Fruit fly (Drosophila melanogaster): ENCODE measurements around the gene CG15418.
A peak's percentile ranks its signal among the peaks of the same experiment; 100 is the strongest.

Gene CG15418

dm6 chr2L:3608781-3609180, 12.7 kb downstream of the CG15418 start:
- TF ChIP-seq Dfd (GFP tag; optimal IDR thresholded peaks at IDR 0.05) = no peak
- no peak for TF ChIP-seq sage (GFP tag; optimal IDR thresholded peaks at IDR 0.05)
- no peak for TF ChIP-seq GATAd (GFP tag; optimal IDR thresholded peaks at IDR 0.05)
- TF ChIP-seq HLH106 (tag; optimal IDR thresholded peaks at IDR 0.05) = no peak
- no peak for TF ChIP-seq Vsx2 (GFP tag; optimal IDR thresholded peaks at IDR 0.05; ENCODE audit: partially characterized antibody)
- TF ChIP-seq woc (GFP tag; optimal IDR thresholded peaks at IDR 0.05) = no peak
- TF ChIP-seq Hr83 (GFP tag; optimal IDR thresholded peaks at IDR 0.05; ENCODE audit: poor library complexity, severe bottlenecking) = no peak
- TF ChIP-seq lola (GFP tag; optimal IDR thresholded peaks at IDR 0.05) = no peak
- no peak for TF ChIP-seq sv (GFP tag; optimal IDR thresholded peaks at IDR 0.05)
- TF ChIP-seq CG9705 (GFP tag; optimal IDR thresholded peaks at IDR 0.05) = no peak
- no peak for TF ChIP-seq pan (optimal IDR thresholded peaks at IDR 0.05)
- no peak for TF ChIP-seq Dif (GFP tag; optimal IDR thresholded peaks at IDR 0.05; ENCODE audit: partially characterized antibody)
- no peak for TF ChIP-seq Jra (GFP tag; optimal IDR thresholded peaks at IDR 0.05)
- no peak for TF ChIP-seq tai (GFP tag; optimal IDR thresholded peaks at IDR 0.05)
- TF ChIP-seq ey (GFP tag; optimal IDR thresholded peaks at IDR 0.05) = no peak
- no peak for TF ChIP-seq h (GFP tag; optimal IDR thresholded peaks at IDR 0.05)

DNA sequence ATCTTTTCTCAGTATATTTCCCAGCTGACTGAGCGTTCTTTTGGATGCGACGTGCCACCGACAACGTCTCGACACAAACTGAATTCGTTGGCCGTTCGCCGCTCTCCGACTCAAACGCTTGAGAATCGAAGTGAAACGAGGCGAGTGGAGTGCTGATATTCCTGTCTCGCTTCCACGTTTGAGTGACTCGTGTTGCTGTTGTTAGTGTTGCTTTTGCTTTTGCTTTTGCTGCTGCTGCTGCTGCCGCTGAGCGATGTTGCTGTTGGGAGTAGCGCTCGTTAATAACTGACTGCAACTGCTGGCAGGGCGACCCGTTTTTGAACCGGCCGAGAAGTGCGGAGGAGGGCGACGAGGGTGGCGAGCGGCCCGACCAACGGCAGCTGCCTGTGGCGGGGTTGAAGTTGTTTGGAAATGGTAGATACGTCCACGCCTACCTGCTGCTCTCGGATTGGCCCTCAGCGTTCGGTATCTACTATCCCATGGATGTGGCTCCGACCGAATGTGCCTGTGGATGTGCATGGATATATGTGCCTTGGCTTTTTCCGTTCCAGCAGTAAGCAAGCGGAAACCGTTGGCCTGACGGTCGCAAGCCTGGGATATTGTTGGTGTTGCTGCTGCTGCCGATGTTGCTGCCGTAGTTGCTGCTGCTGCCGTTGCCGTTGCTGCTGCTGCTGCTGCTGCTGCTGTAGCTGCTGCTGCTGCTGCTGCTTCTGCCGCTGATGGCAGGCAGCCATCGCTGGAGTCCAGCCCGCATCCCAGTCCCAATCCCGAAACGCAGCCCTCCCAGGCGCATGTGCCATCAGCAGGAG, 14.8 kb downstream of the CG15418 start, which contains the start of gene odd:
Gene odd, minus strand, starts transcription at position 295 of the 809 bp plus-strand sequence.
- TF ChIP-seq CrebA (GFP tag; optimal IDR thresholded peaks at IDR 0.05; ENCODE audit: borderline replicate concordance) = no peak
- TF ChIP-seq dl (GFP tag; optimal IDR thresholded peaks at IDR 0.05; ENCODE audit: insufficient read depth in 1 of 2, partially characterized antibody in 2 of 2) = peak in 1 of 2 experiments; percentile 42
- peak; percentile 29 for TF ChIP-seq Vsx2 (GFP tag; optimal IDR thresholded peaks at IDR 0.05; ENCODE audit: partially characterized antibody)
- no peak for TF ChIP-seq dmrt93B (GFP tag; optimal IDR thresholded peaks at IDR 0.05)
- TF ChIP-seq Rel (GFP tag; optimal IDR thresholded peaks at IDR 0.05) = no peak
- no peak for TF ChIP-seq Rel (tag; optimal IDR thresholded peaks at IDR 0.05)
- no peak for TF ChIP-seq Dfd (GFP tag; optimal IDR thresholded peaks at IDR 0.05)
- no peak for TF ChIP-seq OdsH (GFP tag; optimal IDR thresholded peaks at IDR 0.05)
- TF ChIP-seq brk (GFP tag; optimal IDR thresholded peaks at IDR 0.05) = no peak
- TF ChIP-seq Dif (GFP tag; optimal IDR thresholded peaks at IDR 0.05; ENCODE audit: partially characterized antibody) = peak; percentile 57
- no peak for TF ChIP-seq Hr78 (GFP tag; optimal IDR thresholded peaks at IDR 0.05)
- no peak for TF ChIP-seq Myc (optimal IDR thresholded peaks at IDR 0.05)
- TF ChIP-seq lola (GFP tag; optimal IDR thresholded peaks at IDR 0.05) = no peak
- TF ChIP-seq fru (GFP tag; optimal IDR thresholded peaks at IDR 0.05) = no peak
- no peak for TF ChIP-seq HLH106 (tag; optimal IDR thresholded peaks at IDR 0.05)

DNA sequence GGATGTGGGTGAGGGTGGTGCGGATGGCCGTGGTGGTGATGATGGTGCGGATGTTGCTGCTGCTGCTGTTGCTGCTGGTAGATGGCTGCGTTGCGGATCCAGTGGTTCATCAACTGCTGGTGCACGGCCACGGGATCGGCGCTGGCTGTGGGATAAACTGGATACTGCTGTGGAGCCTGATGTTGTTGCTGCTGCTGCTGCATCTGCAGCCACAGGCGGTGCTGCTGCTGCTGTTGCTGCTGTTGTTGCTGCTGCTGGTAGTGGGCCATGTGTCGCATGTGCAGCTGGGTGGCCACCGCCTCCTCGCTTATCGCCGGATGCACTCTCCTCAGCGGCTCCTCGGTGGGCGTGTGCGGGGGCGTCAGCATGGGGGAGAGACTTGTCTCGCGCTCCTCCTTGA, 15.8 kb downstream of the CG15418 start:
- peak; percentile 93 for TF ChIP-seq Dfd (GFP tag; optimal IDR thresholded peaks at IDR 0.05)
- TF ChIP-seq CG32264 (GFP tag; optimal IDR thresholded peaks at IDR 0.05) = no peak

DNA sequence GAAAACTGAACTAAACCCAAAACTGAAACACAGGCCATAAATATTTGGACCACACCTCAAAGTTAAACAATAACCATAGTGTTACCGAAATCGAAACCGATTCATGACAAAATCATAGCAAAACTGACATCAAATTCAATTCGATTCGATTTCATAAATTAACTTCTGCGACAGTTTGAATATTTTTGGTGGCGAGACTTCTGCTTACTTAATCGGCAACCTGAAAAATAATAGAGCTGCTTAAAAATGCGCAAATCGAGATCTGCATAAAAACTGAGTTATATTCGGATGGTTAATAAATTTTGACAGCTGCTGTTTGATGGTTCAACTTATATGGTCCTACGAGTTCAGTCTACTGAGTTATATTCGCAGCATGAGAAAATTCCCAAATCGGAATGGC, 18.0 kb downstream of the CG15418 start:
- TF ChIP-seq Hr78 (GFP tag; optimal IDR thresholded peaks at IDR 0.05) (no peak), N (GFP tag; optimal IDR thresholded peaks at IDR 0.05) (no peak), CrebA (GFP tag; optimal IDR thresholded peaks at IDR 0.05; ENCODE audit: borderline replicate concordance) (no peak), Sp1 (GFP tag; optimal IDR thresholded peaks at IDR 0.05) (no peak), Abd-B (GFP tag; optimal IDR thresholded peaks at IDR 0.05) (no peak), fru (GFP tag; optimal IDR thresholded peaks at IDR 0.05) (no peak), Myc (optimal IDR thresholded peaks at IDR 0.05) (no peak), ey (GFP tag; optimal IDR thresholded peaks at IDR 0.05) (no peak), sv (GFP tag; optimal IDR thresholded peaks at IDR 0.05) (no peak), dsf (GFP tag; optimal IDR thresholded peaks at IDR 0.05; ENCODE audit: borderline replicate concordance) (no peak), tai (GFP tag; optimal IDR thresholded peaks at IDR 0.05) (no peak), Dfd (GFP tag; optimal IDR thresholded peaks at IDR 0.05) (no peak), woc (GFP tag; optimal IDR thresholded peaks at IDR 0.05) (no peak), Hnf4 (GFP tag; optimal IDR thresholded peaks at IDR 0.05) (no peak), brk (GFP tag; optimal IDR thresholded peaks at IDR 0.05) (no peak), Rel (GFP tag; optimal IDR thresholded peaks at IDR 0.05) (no peak), Rel (tag; optimal IDR thresholded peaks at IDR 0.05) (no peak), CG32264 (GFP tag; optimal IDR thresholded peaks at IDR 0.05) (no peak), Dif (GFP tag; optimal IDR thresholded peaks at IDR 0.05; ENCODE audit: partially characterized antibody) (no peak)

Data from whole organism, wandering third instar larva.